Worm (Caenorhabditis elegans) whole organism, midembryonic: ENCODE results near the gene H12D21.11.
"Not testable (repeated sequence)": the region's sequence is repeated elsewhere in the genome, so short reads cannot be mapped to it uniquely, and the experiment has no call there.

Experiments used
- T22C8.4 ChIP-seq: fragments of 200-800 bp; sonication (Bioruptor generic); IDR thresholded peaks from 2 replicates; pipeline ENCODE4 v1.3.6; 2022; ENCODE audit warnings: missing genetic modification characterization, missing compliant biosample characterization
- cog-1 ChIP-seq: sonication (generic microtip); optimal IDR thresholded peaks from 2 replicates; lab custom pipeline; 2016; ENCODE audit warnings: missing genetic modification characterization, missing compliant biosample characterization
- flt-1 ChIP-seq: fragments of 200-800 bp; sonication (Bioruptor generic); IDR thresholded peaks from 2 replicates; pipeline ENCODE4 v1.3.6; 2022; ENCODE audit warnings: missing genetic modification characterization, missing compliant biosample characterization
- klf-2 ChIP-seq: fragments of 200-800 bp; sonication (Bioruptor generic); conservative IDR thresholded peaks from 2 replicates; pipeline ENCODE4 v1.3.6; 2022; ENCODE audit warnings: missing genetic modification reagents, missing genetic modification characterization, missing compliant biosample characterization
- med-1 ChIP-seq: sonication (generic microtip); optimal IDR thresholded peaks from 2 replicates; lab custom pipeline; 2017; ENCODE audit warnings: missing genetic modification characterization, mild to moderate bottlenecking, missing compliant biosample characterization, antibody characterized with exemption, missing genetic modification reagents; ENCODE audit not compliant: insufficient read depth
- ref-1 ChIP-seq: fragments of 200-800 bp; sonication (Bioruptor generic); conservative IDR thresholded peaks from 2 replicates; pipeline ENCODE4 v1.3.6; 2022; ENCODE audit warnings: missing genetic modification reagents, missing genetic modification characterization, missing compliant biosample characterization
- tab-1 ChIP-seq: fragments of 200-800 bp; sonication (Bioruptor generic); IDR thresholded peaks from 2 replicates; pipeline ENCODE4 v1.3.6; 2022; ENCODE audit warnings: missing genetic modification characterization, missing compliant biosample characterization
- ztf-23 ChIP-seq: fragments of 200-800 bp; sonication (Bioruptor generic); IDR thresholded peaks from 2 replicates; pipeline ENCODE4 v1.3.6; 2022; ENCODE audit warnings: missing genetic modification reagents, missing genetic modification characterization, missing compliant biosample characterization
- ztf-29 ChIP-seq: fragments of 200-800 bp; sonication (Bioruptor generic); IDR thresholded peaks from 2 replicates; pipeline ENCODE4 v1.3.6; 2022; ENCODE audit warnings: missing genetic modification reagents, missing genetic modification characterization, missing compliant biosample characterization

Gene H12D21.11

ce11 chrV:14915599-14915998 is at the start of gene H12D21.11:
Gene H12D21.11 (plus strand): TSS chrV:14915899.
- no peak for TF ChIP-seq ztf-23 (GFP tag; lab: Robert Waterston, UW)
- no peak for TF ChIP-seq T22C8.4
- no peak for TF ChIP-seq ztf-29 (GFP tag; lab: Robert Waterston, UW)
- no peak for TF ChIP-seq ref-1 (GFP tag; lab: Robert Waterston, UW)
- no peak for TF ChIP-seq tab-1
- no peak for TF ChIP-seq flt-1 (GFP tag; lab: Robert Waterston, UW)
- TF ChIP-seq cog-1, result no peak
- no peak for TF ChIP-seq klf-2 (GFP tag; lab: Robert Waterston, UW)
- no peak for TF ChIP-seq med-1

ce11 chrV:14868181-14868580 is 47.5 kb upstream of the H12D21.11 start, which contains the start of gene gcy-14:
Gene gcy-14 (minus strand): TSS chrV:14868281.
- TF ChIP-seq ref-1 (GFP tag; lab: Robert Waterston, UW), result no peak
- no peak for TF ChIP-seq ztf-29 (GFP tag; lab: Robert Waterston, UW)
- TF ChIP-seq T22C8.4, result no peak
- no peak for TF ChIP-seq klf-2 (GFP tag; lab: Robert Waterston, UW)
- TF ChIP-seq med-1, result no peak
- TF ChIP-seq cog-1, result no peak
- no peak for TF ChIP-seq tab-1
- no peak for TF ChIP-seq flt-1 (GFP tag; lab: Robert Waterston, UW)
- no peak for TF ChIP-seq ztf-23 (GFP tag; lab: Robert Waterston, UW)

ce11 chrV:14871365-14871764 is 44.3 kb upstream of the H12D21.11 start, which contains the start of gene ZC412.3:
Gene ZC412.3 (minus strand): TSS chrV:14871547.
- TF ChIP-seq ztf-23 (GFP tag; lab: Robert Waterston, UW), result no peak
- no peak for TF ChIP-seq ref-1 (GFP tag; lab: Robert Waterston, UW)
- no peak for TF ChIP-seq tab-1
- no peak for TF ChIP-seq flt-1 (GFP tag; lab: Robert Waterston, UW)
- no peak for TF ChIP-seq med-1
- TF ChIP-seq ztf-29 (GFP tag; lab: Robert Waterston, UW), result no peak
- no peak for TF ChIP-seq T22C8.4
- no peak for TF ChIP-seq klf-2 (GFP tag; lab: Robert Waterston, UW)
- TF ChIP-seq cog-1, result no peak

ce11 chrV:14875371-14875770 is 40.3 kb upstream of the H12D21.11 start, which contains the start of gene ZC412.5:
Gene ZC412.5 (minus strand): TSS chrV:14875471.
- TF ChIP-seq med-1 (no peak), ref-1 (GFP tag; lab: Robert Waterston, UW) (no peak), flt-1 (GFP tag; lab: Robert Waterston, UW) (no peak), ztf-23 (GFP tag; lab: Robert Waterston, UW) (no peak), T22C8.4 (no peak)

- peak; percentile 82 for TF ChIP-seq tab-1
- TF ChIP-seq flt-1 (GFP tag; lab: Robert Waterston, UW), result peak; percentile 86
- no peak for TF ChIP-seq cog-1
- peak; percentile 34; the same call in 1 of the 2 replicates for TF ChIP-seq ref-1 (GFP tag; lab: Robert Waterston, UW)
- TF ChIP-seq ztf-23 (GFP tag; lab: Robert Waterston, UW), result peak; percentile 77
- TF ChIP-seq klf-2 (GFP tag; lab: Robert Waterston, UW), result no peak
- TF ChIP-seq med-1, result peak; percentile 2
- peak; percentile 44; the same call in 1 of the 2 replicates for TF ChIP-seq T22C8.4
- peak; percentile 48; the same call in 1 of the 2 replicates for TF ChIP-seq ztf-29 (GFP tag; lab: Robert Waterston, UW)
Measured at ce11 chrV:14876257-14876656, 39.4 kb upstream of the H12D21.11 start.

- TF ChIP-seq tab-1, med-1, T22C8.4: not testable (repeated sequence)
Measured at ce11 chrV:14876724-14877123, 39.0 kb upstream of the H12D21.11 start, which contains the start of gene ZC412.10. Gene ZC412.10 (minus strand): TSS chrV:14876824.

ce11 chrV:14877242-14877819 is 38.4 kb upstream of the H12D21.11 start:
- TF ChIP-seq med-1 (no peak), cog-1 (no peak), ref-1 (GFP tag; lab: Robert Waterston, UW) (no peak), ztf-23 (GFP tag; lab: Robert Waterston, UW) (no peak), T22C8.4 (no peak), ztf-29 (GFP tag; lab: Robert Waterston, UW) (no peak), tab-1 (no peak), klf-2 (GFP tag; lab: Robert Waterston, UW) (no peak)

- not testable (repeated sequence) for TF ChIP-seq klf-2, ztf-23, ref-1 (GFP tag; lab: Robert Waterston, UW)
Measured at ce11 chrV:14890782-14891181, 24.9 kb upstream of the H12D21.11 start, which contains the start of gene nspa-2. Gene nspa-2 (plus strand): TSS chrV:14891082.

ce11 chrV:14893355-14894050 is 22.2 kb upstream of the H12D21.11 start, which contains the start of the genes mpst-2 and H12D21.5:
Gene mpst-2 (minus strand): TSS chrV:14893455.
Gene H12D21.5 (plus strand): TSS chrV:14894000.
- TF ChIP-seq ztf-23 (GFP tag; lab: Robert Waterston, UW), result no peak
- no peak for TF ChIP-seq tab-1
- no peak for TF ChIP-seq klf-2 (GFP tag; lab: Robert Waterston, UW)
- TF ChIP-seq T22C8.4, result no peak
- no peak for TF ChIP-seq ztf-29 (GFP tag; lab: Robert Waterston, UW)
- TF ChIP-seq ref-1 (GFP tag; lab: Robert Waterston, UW), result no peak
- no peak for TF ChIP-seq cog-1
- TF ChIP-seq med-1, result no peak
- TF ChIP-seq flt-1 (GFP tag; lab: Robert Waterston, UW), result no peak

ce11 chrV:14895557-14895956 is 20.1 kb upstream of the H12D21.11 start, which contains the start of gene mpst-3:
Gene mpst-3 (plus strand): TSS chrV:14895647.
- TF ChIP-seq ztf-29 (GFP tag; lab: Robert Waterston, UW) (no peak), tab-1 (no peak), cog-1 (no peak), klf-2 (GFP tag; lab: Robert Waterston, UW) (no peak), T22C8.4 (no peak), flt-1 (GFP tag; lab: Robert Waterston, UW) (no peak), ref-1 (GFP tag; lab: Robert Waterston, UW) (no peak), med-1 (no peak)
